Fruit fly (Drosophila melanogaster) whole organism, adult: ENCODE data around the gene CG45544.

Experiments used
- CG12768 ChIP-seq: fragments of 200-800 bp; sonication (Bioruptor generic); optimal IDR thresholded peaks from 2 replicates; lab custom pipeline; 2017; ENCODE audit warnings: missing biosample characterization, missing genetic modification characterization, mild to moderate bottlenecking, moderate library complexity, missing genetic modification reagents
- CG14711 ChIP-seq: fragments of 200-800 bp; sonication (Bioruptor generic); optimal IDR thresholded peaks from 2 replicates; lab custom pipeline; 2018; ENCODE audit warnings: missing biosample characterization, mild to moderate bottlenecking, missing genetic modification characterization, moderate library complexity
- CG7045 ChIP-seq: fragments of 200-800 bp; sonication (Bioruptor generic); optimal IDR thresholded peaks from 2 replicates; lab custom pipeline; 2017; ENCODE audit warnings: missing biosample characterization, mild to moderate bottlenecking, missing genetic modification characterization
- cic ChIP-seq: fragments of 200-800 bp; sonication (Bioruptor generic); optimal IDR thresholded peaks from 2 replicates; lab custom pipeline; 2017; ENCODE audit warnings: missing biosample characterization, mild to moderate bottlenecking, missing genetic modification characterization, moderate library complexity
- cnc ChIP-seq, 2 experiments: fragments of >200 bp; optimal IDR thresholded peaks; 2 replicates each; lab custom pipeline; 2017
- pad ChIP-seq: fragments of 200-800 bp; sonication (Bioruptor generic); optimal IDR thresholded peaks from 3 replicates; lab custom pipeline; 2017; ENCODE audit warnings: missing biosample characterization, missing genetic modification characterization, mild to moderate bottlenecking, moderate library complexity, missing genetic modification reagents

dm6 chr3R:29230552-29231102 lies 25.7 kb upstream of the CG45544 start:
- no peak for TF ChIP-seq CG7045 (GFP tag; lab: Kevin White, UChicago)
- TF ChIP-seq pad (GFP tag; lab: Kevin White, UChicago) = no peak
- no peak for TF ChIP-seq CG12768 (GFP tag; lab: Kevin White, UChicago)
- no peak for TF ChIP-seq cnc (optimal IDR thresholded peaks at IDR 0.05; lab: Kevin White, UChicago)
- TF ChIP-seq CG14711 (tag; lab: Kevin White, UChicago) = no peak
- peak; percentile 74 for TF ChIP-seq cic (GFP tag; lab: Kevin White, UChicago)
